Worm (Caenorhabditis elegans): Measurements from ENCODE around the gene srt-47.

DNA sequence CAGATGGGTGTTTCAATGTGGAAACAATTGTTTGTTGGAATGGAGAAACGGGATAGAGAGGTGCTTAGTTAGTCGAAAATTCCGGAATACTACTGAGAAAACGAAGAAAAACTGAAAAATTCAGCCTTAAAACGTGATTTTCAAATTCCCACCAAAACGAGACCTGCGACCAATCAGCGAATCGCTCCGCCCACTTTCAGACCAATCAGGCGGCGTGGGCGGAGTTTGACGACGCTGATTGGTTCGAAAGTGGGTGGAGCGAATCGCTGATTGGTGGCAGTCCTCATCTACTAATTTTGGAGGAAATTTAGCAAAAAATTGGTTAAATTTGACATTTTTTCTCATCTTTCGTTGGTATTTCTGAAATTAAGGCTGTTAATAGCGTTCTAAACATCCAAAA, 25.8 kb downstream of the srt-47 start:
- TF ChIP-seq ceh-9 (tag; optimal IDR thresholded peaks at IDR 0.05) (no peak), elt-2 (tag; optimal IDR thresholded peaks at IDR 0.05) (no peak), tbx-2 (tag; optimal IDR thresholded peaks at IDR 0.05) (no peak), ceh-31 (tag; optimal IDR thresholded peaks at IDR 0.05) (no peak), unc-55 (GFP tag; optimal IDR thresholded peaks at IDR 0.05) (no peak), ceh-22 (tag; optimal IDR thresholded peaks at IDR 0.05) (no peak), unc-86 (tag; optimal IDR thresholded peaks at IDR 0.05) (no peak), ama-1 (optimal IDR thresholded peaks at IDR 0.05) (no peak), nhr-232 (tag; optimal IDR thresholded peaks at IDR 0.05) (no peak), hlh-30 (tag; optimal IDR thresholded peaks at IDR 0.05; ENCODE audit: insufficient read depth) (no peak), npax-4 (tag; optimal IDR thresholded peaks at IDR 0.05) (no peak), pqm-1 (tag; optimal IDR thresholded peaks at IDR 0.05) (no peak), hlh-6 (tag; optimal IDR thresholded peaks at IDR 0.05) (no peak)

All from whole organism, late embryonic.